Worm (Caenorhabditis elegans) whole organism, L2 larva: ENCODE data around the gene enpp-1.

Source experiments
- C34F6.9 ChIP-seq: fragments of 150-350 bp; optimal IDR thresholded peaks from 2 replicates; lab custom pipeline; 2014; ENCODE audit warnings: missing biosample characterization, missing genetic modification characterization
- ama-1 ChIP-seq: fragments of 150-350 bp; optimal IDR thresholded peaks from 2 replicates; lab custom pipeline; 2018; ENCODE audit warnings: inconsistent platforms
- blmp-1 ChIP-seq: sonication (generic microtip); optimal IDR thresholded peaks from 2 replicates; lab custom pipeline; 2017; ENCODE audit warnings: missing genetic modification characterization, mild to moderate bottlenecking, missing compliant biosample characterization, antibody characterized with exemption, moderate library complexity; ENCODE audit not compliant: insufficient read depth
- dmd-4 ChIP-seq: sonication (generic microtip); optimal IDR thresholded peaks from 2 replicates; lab custom pipeline; 2017; ENCODE audit warnings: missing biosample characterization, missing genetic modification characterization
- elt-3 ChIP-seq: sonication (generic microtip); optimal IDR thresholded peaks from 2 replicates; lab custom pipeline; 2017; ENCODE audit warnings: missing biosample characterization, missing genetic modification characterization
- lsy-2 ChIP-seq, 2 experiments: fragments of 150-350 bp in 1 of 2; sonication (generic microtip) in 1 of 2; optimal IDR thresholded peaks; 2 replicates each; lab custom pipeline; 2014 to 2017; ENCODE audit warnings: missing biosample characterization in 2 of 2, missing genetic modification characterization in 2 of 2
- mbf-1 ChIP-seq: sonication (generic microtip); optimal IDR thresholded peaks from 2 replicates; lab custom pipeline; 2017; ENCODE audit warnings: missing biosample characterization, missing genetic modification characterization
- nhr-11 ChIP-seq: fragments of 150-350 bp; optimal IDR thresholded peaks from 2 replicates; lab custom pipeline; 2014; ENCODE audit warnings: missing biosample characterization, missing genetic modification characterization
- nhr-237 ChIP-seq: fragments of 150-350 bp; optimal IDR thresholded peaks from 2 replicates; lab custom pipeline; 2014; ENCODE audit warnings: missing biosample characterization, missing genetic modification characterization
- ztf-1 ChIP-seq: fragments of 200-800 bp; sonication (Bioruptor generic); conservative IDR thresholded peaks from 2 replicates; pipeline ENCODE4 v1.3.6; 2022; ENCODE audit warnings: missing genetic modification characterization, missing compliant biosample characterization

DNA sequence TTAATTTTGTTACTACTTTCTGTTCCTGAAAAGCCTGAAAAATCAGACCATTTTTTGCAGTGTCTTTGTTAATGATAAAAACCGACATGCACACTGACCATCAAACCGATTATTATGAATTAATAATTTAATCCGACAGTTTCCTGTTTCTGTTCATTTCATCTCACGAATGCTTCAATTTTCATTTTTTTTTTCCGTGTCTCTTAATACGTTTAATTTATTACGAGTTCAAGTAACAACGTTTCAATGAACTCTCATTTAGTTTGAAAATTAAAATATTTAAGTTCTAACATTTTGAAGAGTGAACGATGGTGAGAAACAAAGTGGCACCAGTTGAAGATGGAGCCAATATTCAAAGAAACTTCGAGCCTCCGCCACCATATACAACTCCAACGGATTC is 16.6 kb upstream of the enpp-1 start, which contains the start of gene spin-1:
- no peak for TF ChIP-seq blmp-1 (tag; lab: Kevin White, UChicago)
- no peak for TF ChIP-seq nhr-237 (tag; lab: Kevin White, UChicago)
- no peak for TF ChIP-seq mbf-1 (tag; lab: Kevin White, UChicago)
- TF ChIP-seq ama-1 (lab: Kevin White, UChicago) = no peak
- no peak for TF ChIP-seq elt-3 (tag; lab: Kevin White, UChicago)
- no peak for TF ChIP-seq nhr-11 (tag; lab: Kevin White, UChicago)
- no peak for TF ChIP-seq ztf-1 (GFP tag; lab: Robert Waterston, UW)
- no peak for TF ChIP-seq dmd-4 (tag; lab: Kevin White, UChicago)
- TF ChIP-seq lsy-2 (tag; optimal IDR thresholded peaks at IDR 0.05; lab: Kevin White, UChicago) = no peak
- no peak for TF ChIP-seq C34F6.9
